Worm (Caenorhabditis elegans): ENCODE measurements around the gene ZK250.2.

DNA sequence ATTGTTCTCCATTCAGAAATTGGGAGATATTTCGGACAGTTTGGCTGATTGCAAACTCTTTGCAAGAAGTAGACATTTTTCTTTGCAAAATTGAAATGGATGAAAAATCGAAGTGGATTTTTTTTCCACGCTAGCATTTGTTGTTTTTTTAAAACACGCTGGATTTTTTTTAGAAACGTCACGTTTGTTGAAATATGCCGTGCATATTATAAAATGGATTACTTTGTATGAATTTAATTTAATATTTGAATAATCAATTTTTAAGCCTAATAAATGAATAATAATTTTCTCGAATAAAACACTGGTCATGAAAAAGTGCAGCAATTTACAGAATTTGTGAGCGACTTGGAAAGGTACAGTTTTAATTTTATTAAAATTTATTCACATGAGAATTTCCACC is 3.4 kb upstream of the ZK250.2 start, which contains the start of gene ZK250.14:
- no peak for TF ChIP-seq sox-4 (tag; optimal IDR thresholded peaks at IDR 0.05)
- TF ChIP-seq che-1 (tag; optimal IDR thresholded peaks at IDR 0.05): no peak
- TF ChIP-seq pha-2 (tag; optimal IDR thresholded peaks at IDR 0.05): no peak
- no peak for TF ChIP-seq K02D7.2 (tag; optimal IDR thresholded peaks at IDR 0.05)
- TF ChIP-seq tbx-2 (tag; optimal IDR thresholded peaks at IDR 0.05): no peak
- no peak for TF ChIP-seq ref-2 (tag; optimal IDR thresholded peaks at IDR 0.05)
- TF ChIP-seq pha-4 (tag; optimal IDR thresholded peaks at IDR 0.05): no peak
- no peak for TF ChIP-seq nfya-1 (tag; optimal IDR thresholded peaks at IDR 0.05)
- no peak for TF ChIP-seq mec-3 (tag; optimal IDR thresholded peaks at IDR 0.05; ENCODE audit: borderline replicate concordance)
- no peak for TF ChIP-seq fax-1 (tag; optimal IDR thresholded peaks at IDR 0.05)
- TF ChIP-seq ceh-34 (tag; optimal IDR thresholded peaks at IDR 0.05): no peak
- TF ChIP-seq ama-1 (optimal IDR thresholded peaks at IDR 0.05): no peak
- no peak for TF ChIP-seq tbx-7 (tag; optimal IDR thresholded peaks at IDR 0.05)
